Fruit fly (Drosophila melanogaster) whole organism, embryonic: Measurements from ENCODE around the gene CG33298.

Experiments used
- Adf1 ChIP-seq: fragments of 200-800 bp; sonication (Bioruptor generic); IDR thresholded peaks from 2 replicates; pipeline ENCODE4 v1.3.6; 2022; ENCODE audit warnings: missing biosample characterization, missing genetic modification characterization
- B-H2 ChIP-seq: fragments of 200-800 bp; sonication (Bioruptor generic); optimal IDR thresholded peaks from 2 replicates; lab custom pipeline; 2018; ENCODE audit warnings: missing biosample characterization, mild to moderate bottlenecking, missing genetic modification characterization
- CG10147 ChIP-seq: fragments of 200-800 bp; sonication (Bioruptor generic); optimal IDR thresholded peaks from 2 replicates; lab custom pipeline; 2019; ENCODE audit warnings: missing biosample characterization, mild to moderate bottlenecking, missing genetic modification characterization, moderate library complexity
- CG10267 ChIP-seq: fragments of 200-800 bp; sonication (Bioruptor generic); optimal IDR thresholded peaks from 2 replicates; lab custom pipeline; 2018; ENCODE audit warnings: missing biosample characterization, mild to moderate bottlenecking, missing genetic modification characterization, moderate library complexity
- CG10366 ChIP-seq: fragments of 200-800 bp; sonication (Bioruptor generic); IDR thresholded peaks from 2 replicates; pipeline ENCODE4 v1.3.6; 2022; ENCODE audit warnings: missing biosample characterization, missing genetic modification characterization
- CG13287 ChIP-seq: fragments of 200-800 bp; sonication (Bioruptor generic); IDR thresholded peaks from 2 replicates; pipeline ENCODE4 v1.3.6; 2022; ENCODE audit warnings: missing biosample characterization, missing genetic modification characterization; ENCODE audit not compliant: partially characterized antibody
- CG16813 ChIP-seq: fragments of 200-800 bp; sonication (Bioruptor generic); IDR thresholded peaks from 3 replicates; pipeline ENCODE4 v1.3.6; 2022; ENCODE audit warnings: missing biosample characterization, missing genetic modification characterization; ENCODE audit not compliant: partially characterized antibody
- CG18262 ChIP-seq: fragments of 200-800 bp; optimal IDR thresholded peaks from 3 replicates; lab custom pipeline; 2019; ENCODE audit warnings: missing biosample characterization, mild to moderate bottlenecking, missing genetic modification characterization, moderate library complexity
- CG2129 ChIP-seq: fragments of 200-800 bp; sonication (Bioruptor generic); IDR thresholded peaks from 2 replicates; pipeline ENCODE4 v1.3.6; 2022; ENCODE audit warnings: missing biosample characterization, missing genetic modification characterization; ENCODE audit not compliant: partially characterized antibody
- CG3065 ChIP-seq: fragments of 200-800 bp; sonication (Bioruptor generic); optimal IDR thresholded peaks from 2 replicates; lab custom pipeline; 2016; ENCODE audit warnings: missing biosample characterization, missing genetic modification characterization
- CG31224 ChIP-seq: fragments of 200-800 bp; sonication (Bioruptor generic); IDR thresholded peaks from 2 replicates; pipeline ENCODE4 v1.3.6; 2022; ENCODE audit warnings: missing biosample characterization, missing genetic modification characterization
- CG31441 ChIP-seq: fragments of 200-800 bp; sonication (Bioruptor generic); IDR thresholded peaks from 2 replicates; pipeline ENCODE4 v1.3.6; 2022; ENCODE audit warnings: missing biosample characterization, missing genetic modification characterization
- CG3838 ChIP-seq: fragments of 200-800 bp; sonication (Bioruptor generic); optimal IDR thresholded peaks from 3 replicates; lab custom pipeline; 2016; ENCODE audit warnings: missing biosample characterization, missing genetic modification characterization
- CG5245 ChIP-seq: fragments of 200-800 bp; sonication (Bioruptor generic); optimal IDR thresholded peaks from 3 replicates; lab custom pipeline; 2016; ENCODE audit warnings: missing biosample characterization, missing genetic modification characterization
- CG6175 ChIP-seq: fragments of 200-800 bp; sonication (Bioruptor generic); IDR thresholded peaks from 3 replicates; pipeline ENCODE4 v1.3.6; 2022; ENCODE audit warnings: missing biosample characterization, missing genetic modification characterization
- CG6254 ChIP-seq: fragments of 200-800 bp; sonication (Bioruptor generic); optimal IDR thresholded peaks from 3 replicates; lab custom pipeline; 2017; ENCODE audit warnings: mild to moderate bottlenecking, missing biosample characterization, missing genetic modification reagents, missing genetic modification characterization
- CG7372 ChIP-seq: fragments of 200-800 bp; sonication (Bioruptor generic); IDR thresholded peaks from 2 replicates; pipeline ENCODE4 v1.3.6; 2022; ENCODE audit warnings: missing biosample characterization, missing genetic modification characterization
- CG8944 ChIP-seq: fragments of 200-800 bp; sonication (Bioruptor generic); optimal IDR thresholded peaks from 3 replicates; lab custom pipeline; 2016; ENCODE audit warnings: missing biosample characterization, missing genetic modification characterization
- CkIIα-i1 ChIP-seq: fragments of 200-800 bp; sonication (Bioruptor generic); IDR thresholded peaks from 2 replicates; pipeline ENCODE4 v1.3.6; 2022; ENCODE audit warnings: missing biosample characterization, missing genetic modification characterization
- Dll ChIP-seq: fragments of 200-800 bp; sonication (Bioruptor generic); IDR thresholded peaks from 4 replicates; pipeline ENCODE4 v1.3.6; 2022; ENCODE audit warnings: missing biosample characterization, missing genetic modification characterization; ENCODE audit not compliant: partially characterized antibody
- Dp ChIP-seq: fragments of 200-800 bp; sonication (Bioruptor generic); optimal IDR thresholded peaks from 2 replicates; lab custom pipeline; 2018; ENCODE audit warnings: missing biosample characterization, mild to moderate bottlenecking, missing genetic modification characterization, moderate library complexity
- Drgx ChIP-seq: fragments of 200-800 bp; sonication (Bioruptor generic); IDR thresholded peaks from 2 replicates; pipeline ENCODE4 v1.3.6; 2022; ENCODE audit warnings: missing biosample characterization, missing genetic modification characterization
- Hand ChIP-seq: fragments of 200-800 bp; sonication (Bioruptor generic); optimal IDR thresholded peaks from 2 replicates; lab custom pipeline; 2017; ENCODE audit warnings: mild to moderate bottlenecking, missing biosample characterization, missing genetic modification reagents, missing genetic modification characterization
- Hr51 ChIP-seq, 2 experiments: fragments of 200-800 bp; sonication (Bioruptor generic); optimal IDR thresholded peaks; 2 replicates in 1 of 2; 3 replicates in 1 of 2; lab custom pipeline; 2016 to 2018; ENCODE audit warnings: missing biosample characterization in 2 of 2, missing genetic modification characterization in 2 of 2, mild to moderate bottlenecking in 1 of 2, moderate library complexity in 1 of 2
- Lim3 ChIP-seq: fragments of 200-800 bp; sonication (Bioruptor generic); IDR thresholded peaks from 2 replicates; pipeline ENCODE4 v1.3.6; 2022; ENCODE audit warnings: missing biosample characterization, missing genetic modification characterization
- NC2β ChIP-seq: fragments of 200-800 bp; sonication (Bioruptor generic); optimal IDR thresholded peaks from 2 replicates; lab custom pipeline; 2016; ENCODE audit warnings: missing biosample characterization, missing genetic modification characterization
- Nf-YB ChIP-seq: fragments of 200-800 bp; sonication (Bioruptor generic); optimal IDR thresholded peaks from 3 replicates; lab custom pipeline; 2019; ENCODE audit warnings: missing biosample characterization, mild to moderate bottlenecking, missing genetic modification characterization, moderate library complexity
- Optix ChIP-seq: fragments of 200-800 bp; sonication (Bioruptor generic); IDR thresholded peaks from 3 replicates; pipeline ENCODE4 v1.3.6; 2022; ENCODE audit warnings: missing biosample characterization, missing genetic modification characterization
- Ptx1 ChIP-seq: fragments of 200-800 bp; sonication (Bioruptor generic); IDR thresholded peaks from 2 replicates; pipeline ENCODE4 v1.3.6; 2022; ENCODE audit warnings: missing biosample characterization, missing genetic modification characterization
- Rfx ChIP-seq: fragments of 200-800 bp; sonication (Bioruptor generic); IDR thresholded peaks from 2 replicates; pipeline ENCODE4 v1.3.6; 2022; ENCODE audit warnings: missing biosample characterization, missing genetic modification characterization
- Sox100B ChIP-seq: fragments of 200-800 bp; sonication (Bioruptor generic); optimal IDR thresholded peaks from 3 replicates; lab custom pipeline; 2018; ENCODE audit warnings: missing biosample characterization, mild to moderate bottlenecking, missing genetic modification characterization
- ap ChIP-seq: fragments of 200-800 bp; sonication (Bioruptor generic); IDR thresholded peaks from 2 replicates; pipeline ENCODE4 v1.3.6; 2022; ENCODE audit warnings: missing biosample characterization, missing genetic modification characterization
- ase ChIP-seq: fragments of 200-800 bp; sonication (Bioruptor generic); IDR thresholded peaks from 3 replicates; pipeline ENCODE4 v1.3.6; 2022; ENCODE audit warnings: missing biosample characterization, missing genetic modification characterization
- bbx ChIP-seq: fragments of 200-800 bp; sonication (Bioruptor generic); IDR thresholded peaks from 2 replicates; pipeline ENCODE4 v1.3.6; 2022; ENCODE audit warnings: missing biosample characterization, missing genetic modification characterization; ENCODE audit not compliant: partially characterized antibody
- btn ChIP-seq: fragments of 200-800 bp; sonication (Bioruptor generic); optimal IDR thresholded peaks from 2 replicates; lab custom pipeline; 2016; ENCODE audit warnings: missing biosample characterization, missing genetic modification characterization
- cad ChIP-seq: fragments of >200 bp; optimal IDR thresholded peaks from 2 replicates; lab custom pipeline; 2017; ENCODE audit warnings: missing biosample characterization, missing genetic modification characterization
- eyg ChIP-seq: fragments of 200-800 bp; sonication (Bioruptor generic); optimal IDR thresholded peaks from 3 replicates; lab custom pipeline; 2016; ENCODE audit warnings: missing biosample characterization, missing genetic modification characterization
- gcm2 ChIP-seq: fragments of 200-800 bp; sonication (Bioruptor generic); optimal IDR thresholded peaks from 2 replicates; lab custom pipeline; 2016; ENCODE audit warnings: missing biosample characterization, missing genetic modification characterization
- grau ChIP-seq: fragments of 200-800 bp; optimal IDR thresholded peaks from 3 replicates; lab custom pipeline; 2019; ENCODE audit warnings: missing biosample characterization, mild to moderate bottlenecking, missing genetic modification characterization, moderate library complexity
- hkb ChIP-seq, 2 experiments: fragments of 200-800 bp in 1 of 2; fragments of >200 bp in 1 of 2; sonication (Bioruptor generic) in 1 of 2; IDR thresholded peaks in 1 of 2; optimal IDR thresholded peaks in 1 of 2; 2 replicates each; pipeline versions ENCODE4 v1.3.6 to Lab custom; 2017 to 2022; ENCODE audit warnings: missing biosample characterization in 1 of 2, missing genetic modification characterization in 1 of 2
- nom ChIP-seq: fragments of 200-800 bp; sonication (Bioruptor generic); optimal IDR thresholded peaks from 2 replicates; lab custom pipeline; 2017; ENCODE audit warnings: missing biosample characterization, missing genetic modification characterization, mild to moderate bottlenecking, moderate library complexity, missing genetic modification reagents
- onecut ChIP-seq: fragments of 200-800 bp; sonication (Bioruptor generic); IDR thresholded peaks from 2 replicates; pipeline ENCODE4 v1.3.6; 2022; ENCODE audit warnings: missing biosample characterization, missing genetic modification characterization
- pb ChIP-seq: fragments of 200-800 bp; sonication (Bioruptor generic); optimal IDR thresholded peaks from 3 replicates; lab custom pipeline; 2016; ENCODE audit warnings: missing biosample characterization, missing genetic modification characterization
- pita ChIP-seq: fragments of 200-800 bp; sonication (Bioruptor generic); optimal IDR thresholded peaks from 2 replicates; lab custom pipeline; 2017; ENCODE audit warnings: missing biosample characterization, mild to moderate bottlenecking, missing genetic modification characterization
- pum ChIP-seq: fragments of 200-800 bp; sonication (Bioruptor generic); optimal IDR thresholded peaks from 2 replicates; lab custom pipeline; 2016; ENCODE audit warnings: missing biosample characterization, missing genetic modification characterization
- sc ChIP-seq, 3 experiments: fragments of >200 bp in 2 of 3; fragments of 200-800 bp in 1 of 3; sonication (Bioruptor generic) in 1 of 3; optimal IDR thresholded peaks; 2 replicates in 2 of 3; 3 replicates in 1 of 3; lab custom pipeline; 2017; ENCODE audit warnings: mild to moderate bottlenecking in 1 of 3, missing biosample characterization in 1 of 3, missing genetic modification characterization in 1 of 3, missing genetic modification reagents in 1 of 3
- slp2 ChIP-seq: fragments of 200-800 bp; sonication (Bioruptor generic); optimal IDR thresholded peaks from 2 replicates; lab custom pipeline; 2016; ENCODE audit warnings: missing biosample characterization, missing genetic modification characterization
- sug ChIP-seq: fragments of 200-800 bp; optimal IDR thresholded peaks from 2 replicates; lab custom pipeline; 2019; ENCODE audit warnings: missing biosample characterization, mild to moderate bottlenecking, missing genetic modification characterization, moderate library complexity
- wdn ChIP-seq: fragments of 200-800 bp; sonication (Bioruptor generic); IDR thresholded peaks from 2 replicates; pipeline ENCODE4 v1.3.6; 2022; ENCODE audit warnings: missing biosample characterization, missing genetic modification characterization
- z ChIP-seq: fragments of 200-800 bp; sonication (Bioruptor generic); IDR thresholded peaks from 3 replicates; pipeline ENCODE4 v1.3.6; 2022; ENCODE audit warnings: missing biosample characterization, missing genetic modification characterization
- zf30C ChIP-seq: fragments of 200-800 bp; sonication (Bioruptor generic); optimal IDR thresholded peaks from 3 replicates; lab custom pipeline; 2018; ENCODE audit warnings: missing biosample characterization, mild to moderate bottlenecking, missing genetic modification characterization

Gene CG33298

DNA sequence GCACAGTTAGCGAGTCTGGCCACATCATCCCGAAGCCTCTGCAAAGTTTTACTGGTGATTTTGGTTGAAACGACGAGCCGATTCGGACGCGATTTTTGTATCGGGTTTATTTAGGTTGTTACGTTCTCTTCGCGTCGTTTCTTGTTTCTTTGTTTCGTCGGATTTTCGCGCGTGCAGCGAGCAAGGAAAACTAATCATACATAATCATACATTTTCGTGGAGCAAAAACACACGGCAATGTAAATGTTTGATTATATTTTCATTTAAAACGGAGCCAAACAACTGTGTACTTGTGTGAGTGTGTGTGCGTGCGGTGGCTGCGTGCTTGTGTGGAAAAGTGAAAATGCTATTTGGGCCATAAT is at the start of gene CG33298 (continued):
- TF ChIP-seq slp2 (GFP tag; lab: Kevin White, UChicago) (no peak), CkIIα-i1 (GFP tag; lab: Robert Waterston, UW) (no peak), Ptx1 (GFP tag; lab: Robert Waterston, UW) (no peak), pb (GFP tag; lab: Kevin White, UChicago) (no peak), z (GFP tag; lab: Robert Waterston, UW) (no peak), CG2129 (no peak), CG8944 (no peak), Nf-YB (GFP tag; lab: Kevin White, UChicago) (no peak), nom (GFP tag; lab: Kevin White, UChicago) (peak; percentile 26), CG7372 (no peak), Drgx (no peak), CG31224 (GFP tag; lab: Robert Waterston, UW) (no peak), CG18262 (tag; lab: Kevin White, UChicago) (no peak), CG10267 (no peak), pita (GFP tag; lab: Kevin White, UChicago) (no peak), CG31441 (GFP tag; lab: Robert Waterston, UW) (no peak), hkb (optimal IDR thresholded peaks at IDR 0.05; lab: Kevin White, UChicago) (no peak), hkb (GFP tag; IDR thresholded peaks at IDR 0.05; lab: Robert Waterston, UW) (peak; percentile 8; the same call in 1 of the 2 replicates), pum (no peak), B-H2 (GFP tag; lab: Kevin White, UChicago) (no peak), ap (GFP tag; lab: Robert Waterston, UW) (no peak), CG16813 (GFP tag; lab: Robert Waterston, UW) (no peak), btn (GFP tag; lab: Kevin White, UChicago) (no peak), cad (GFP tag; lab: Kevin White, UChicago) (no peak), sc (optimal IDR thresholded peaks at IDR 0.05; lab: Kevin White, UChicago) (no peak), sc (GFP tag; optimal IDR thresholded peaks at IDR 0.05; lab: Kevin White, UChicago) (no peak), sug (tag; lab: Kevin White, UChicago) (no peak), eyg (no peak), Dll (GFP tag; lab: Robert Waterston, UW) (no peak), Hr51 (GFP tag; optimal IDR thresholded peaks at IDR 0.05; lab: Kevin White, UChicago) (no peak), Lim3 (GFP tag; lab: Robert Waterston, UW) (no peak), ase (GFP tag; lab: Robert Waterston, UW) (no peak), onecut (no peak), zf30C (no peak), CG6175 (GFP tag; lab: Robert Waterston, UW) (no peak), CG3065 (GFP tag; lab: Kevin White, UChicago) (no peak), CG13287 (GFP tag; lab: Robert Waterston, UW) (peak; percentile 21), CG5245 (GFP tag; lab: Kevin White, UChicago) (no peak), bbx (GFP tag; lab: Robert Waterston, UW) (peak; percentile 61; the same call in 1 of the 2 replicates), Optix (GFP tag; lab: Robert Waterston, UW) (no peak), CG10366 (no peak), Sox100B (GFP tag; lab: Kevin White, UChicago) (no peak), NC2β (GFP tag; lab: Kevin White, UChicago) (no peak), Rfx (GFP tag; lab: Robert Waterston, UW) (peak; percentile 18; the same call in 1 of the 2 replicates), CG3838 (GFP tag; lab: Kevin White, UChicago) (no peak), CG6254 (GFP tag; lab: Kevin White, UChicago) (no peak), wdn (no peak), CG10147 (peak; percentile 32), gcm2 (GFP tag; lab: Kevin White, UChicago) (no peak), grau (no peak), Dp (GFP tag; lab: Kevin White, UChicago) (no peak), Adf1 (GFP tag; lab: Robert Waterston, UW) (no peak; the same call in 1 of the 2 replicates), Hand (GFP tag; lab: Kevin White, UChicago) (no peak)
